Worm (Caenorhabditis elegans): ENCODE measurements around the gene T11B7.1.

Gene T11B7.1

DNA sequence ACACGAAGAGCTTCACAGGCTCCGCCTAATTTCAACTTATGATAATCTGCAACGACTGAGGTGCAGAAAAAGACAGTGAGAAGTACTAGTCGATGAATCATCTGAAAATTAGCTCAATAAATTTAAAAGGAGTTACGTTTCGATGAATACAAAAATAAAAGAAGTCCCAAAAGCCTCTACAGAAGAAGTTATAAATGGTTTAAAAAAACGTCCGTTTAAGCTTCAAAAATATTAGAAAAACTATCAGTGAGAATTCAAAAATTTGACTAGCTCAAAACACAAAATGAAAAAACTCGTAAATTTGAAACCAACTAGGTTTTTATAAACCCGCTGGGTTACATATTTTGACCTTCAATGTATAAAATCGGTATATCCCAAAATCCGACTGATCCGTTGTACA is 15.4 kb downstream of the T11B7.1 start, which contains the start of gene T11B7.5:
Gene T11B7.5 (minus strand): TSS at position 101 of the 400 bp plus-strand sequence.
- TF ChIP-seq W03F9.2 (tag; optimal IDR thresholded peaks at IDR 0.05), result no peak
- TF ChIP-seq him-1 (tag; optimal IDR thresholded peaks at IDR 0.05), result no peak
- no peak for TF ChIP-seq dao-5 (tag; optimal IDR thresholded peaks at IDR 0.05)

DNA sequence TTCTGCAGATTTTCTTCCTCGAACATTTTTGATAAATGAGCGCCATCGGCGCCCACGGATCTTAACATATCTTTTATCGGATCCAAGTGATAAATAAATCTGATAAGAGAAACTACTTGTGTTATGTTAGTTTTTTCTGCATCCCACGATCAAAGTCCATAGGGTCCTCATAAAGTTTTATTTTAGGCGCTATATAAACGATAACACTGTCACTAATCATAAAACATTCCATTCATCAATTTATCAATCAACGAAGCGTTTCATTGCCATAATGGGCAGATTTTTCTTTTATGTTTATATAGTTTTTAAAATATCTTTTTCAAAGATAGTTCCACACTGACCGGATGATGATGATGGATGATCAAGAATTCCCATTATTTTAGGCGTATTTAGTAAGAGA is 24.2 kb downstream of the T11B7.1 start:
- TF ChIP-seq W03F9.2 (tag; optimal IDR thresholded peaks at IDR 0.05) (no peak), dao-5 (tag; optimal IDR thresholded peaks at IDR 0.05) (no peak), him-1 (tag; optimal IDR thresholded peaks at IDR 0.05) (no peak)

DNA sequence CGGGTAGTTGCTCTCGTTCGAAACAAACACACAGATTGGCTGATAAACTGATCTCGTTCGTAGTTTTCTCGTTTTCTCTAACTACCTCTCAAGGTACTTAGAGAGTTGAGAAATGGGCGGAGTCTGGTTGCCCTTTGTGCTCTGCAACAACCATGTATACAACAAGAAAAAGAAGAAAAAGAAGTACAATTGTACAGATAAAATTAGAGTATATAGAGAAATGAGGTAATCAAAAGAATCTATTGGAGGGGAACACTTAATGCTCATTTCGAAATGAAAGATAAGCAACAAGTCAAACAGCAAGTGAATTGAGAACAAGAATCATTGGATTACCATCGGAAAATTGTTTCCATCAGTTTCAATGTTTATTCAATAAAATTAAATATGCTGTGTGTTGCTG is 24.8 kb downstream of the T11B7.1 start, which contains the start of gene C09G9.1:
Gene C09G9.1 (minus strand): TSS at position 143 of the 400 bp plus-strand sequence.
- TF ChIP-seq dao-5 (tag; optimal IDR thresholded peaks at IDR 0.05), result no peak

DNA sequence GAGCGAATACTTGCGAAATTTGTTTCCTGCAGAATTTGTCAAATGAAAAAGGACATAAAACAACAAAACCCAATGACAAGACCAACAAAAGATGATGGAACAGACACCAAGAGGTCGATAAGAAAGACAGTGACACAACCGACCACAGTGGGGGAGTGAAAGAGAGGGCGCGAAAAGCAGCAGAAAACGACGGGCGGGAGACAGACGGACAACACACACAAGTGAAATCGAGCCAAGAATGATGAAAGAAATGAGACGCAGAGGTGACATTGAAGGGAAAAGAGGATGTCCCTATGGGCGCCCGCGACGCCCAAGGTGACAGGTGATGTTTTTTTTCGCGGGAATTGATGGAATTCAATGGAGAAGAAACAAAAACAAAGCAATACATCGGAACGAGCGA is 25.6 kb downstream of the T11B7.1 start:
- TF ChIP-seq W03F9.2 (tag; optimal IDR thresholded peaks at IDR 0.05), result peak; percentile 74
- no peak for TF ChIP-seq him-1 (tag; optimal IDR thresholded peaks at IDR 0.05)

DNA sequence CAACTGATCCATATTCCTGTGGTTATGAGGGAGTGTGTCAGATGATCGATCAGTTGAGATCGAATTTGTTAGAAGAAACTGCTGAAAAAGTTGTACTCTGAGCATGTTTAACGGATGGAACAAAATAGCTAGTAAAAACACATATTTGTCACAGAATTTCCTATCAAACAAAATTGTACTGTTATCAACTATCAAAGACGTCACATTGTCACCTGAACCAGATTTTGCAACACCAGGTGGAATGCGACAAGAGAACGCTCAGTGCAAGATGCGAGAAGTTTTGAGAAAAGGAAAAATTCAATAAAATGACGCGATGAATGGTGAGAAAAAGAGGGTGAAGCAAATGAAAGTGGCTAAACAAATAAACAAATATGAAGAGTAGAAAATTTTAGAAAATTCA is 27.0 kb downstream of the T11B7.1 start:
- TF ChIP-seq him-1 (tag; optimal IDR thresholded peaks at IDR 0.05), result no peak
- TF ChIP-seq dao-5 (tag; optimal IDR thresholded peaks at IDR 0.05), result no peak
- TF ChIP-seq W03F9.2 (tag; optimal IDR thresholded peaks at IDR 0.05), result no peak

DNA sequence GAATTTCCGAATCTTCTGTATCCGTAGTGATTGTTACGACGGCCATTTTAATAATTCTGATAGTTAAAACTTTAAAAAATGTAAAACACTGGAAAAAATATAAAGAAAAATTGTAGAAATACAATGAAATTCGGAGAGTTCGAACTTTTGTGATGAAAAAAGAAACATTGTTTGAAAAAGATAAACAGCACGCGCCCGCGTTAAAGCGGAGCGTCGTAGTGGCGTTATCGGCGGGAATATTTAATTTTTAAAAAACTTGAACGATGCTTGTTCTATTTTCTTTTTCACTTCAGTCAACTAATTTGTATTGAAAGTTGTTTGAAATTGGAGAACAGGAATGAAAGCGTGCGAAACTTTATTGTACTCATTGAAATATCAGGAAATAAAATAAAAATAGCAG is 29.1 kb downstream of the T11B7.1 start, which contains the start of gene npp-23:
Gene npp-23 (minus strand): TSS at position 56 of the 400 bp plus-strand sequence.
- TF ChIP-seq dao-5 (tag; optimal IDR thresholded peaks at IDR 0.05), result no peak
- no peak for TF ChIP-seq him-1 (tag; optimal IDR thresholded peaks at IDR 0.05)
- TF ChIP-seq W03F9.2 (tag; optimal IDR thresholded peaks at IDR 0.05), result no peak

DNA sequence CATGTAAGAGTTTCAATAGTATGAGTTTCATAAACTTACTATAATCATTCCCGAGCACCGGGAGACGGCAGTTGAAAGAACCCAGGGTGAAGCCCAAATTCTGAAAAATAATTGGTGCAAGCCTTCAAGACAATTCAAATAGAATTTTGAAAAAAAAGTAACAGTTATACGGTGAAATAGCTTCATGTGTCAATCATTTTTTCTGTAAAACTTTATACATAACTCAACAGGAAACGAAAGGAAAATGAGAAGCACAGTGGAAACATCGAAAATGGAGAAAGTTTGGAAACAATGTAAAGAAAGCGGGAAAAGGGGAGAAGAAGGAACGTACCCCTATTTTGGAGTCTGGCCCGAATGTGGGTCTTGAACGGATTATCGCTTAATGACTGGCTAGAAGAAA is 32.4 kb downstream of the T11B7.1 start, which contains the start of gene C09G9.3:
Gene C09G9.3 (minus strand): TSS at position 101 of the 400 bp plus-strand sequence.
- TF ChIP-seq dao-5 (tag; optimal IDR thresholded peaks at IDR 0.05) (no peak), W03F9.2 (tag; optimal IDR thresholded peaks at IDR 0.05) (no peak), him-1 (tag; optimal IDR thresholded peaks at IDR 0.05) (no peak)

DNA sequence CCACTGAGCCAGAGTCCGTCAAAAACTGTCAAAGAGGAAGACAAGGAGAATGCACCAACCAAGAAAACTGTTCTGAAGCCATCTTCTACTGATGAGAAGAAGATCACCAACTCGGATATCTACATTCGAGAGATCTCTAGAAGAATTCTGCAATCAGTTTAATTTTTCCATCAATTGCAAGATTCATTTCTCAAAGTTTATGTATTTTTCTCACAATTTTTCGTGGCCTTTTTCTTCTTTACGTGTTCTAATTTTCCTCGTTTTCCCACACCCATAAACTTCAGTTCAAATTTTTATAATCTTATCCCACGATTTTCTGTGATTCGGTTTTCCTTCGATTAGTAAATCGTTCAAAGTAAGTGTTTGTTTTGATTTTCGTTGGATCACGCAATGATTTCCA is 33.3 kb downstream of the T11B7.1 start, which contains the start of gene hdl-2:
Gene hdl-2 (plus strand): TSS at position 301 of the 400 bp plus-strand sequence.
- no peak for TF ChIP-seq him-1 (tag; optimal IDR thresholded peaks at IDR 0.05)
- no peak for TF ChIP-seq dao-5 (tag; optimal IDR thresholded peaks at IDR 0.05)
- TF ChIP-seq W03F9.2 (tag; optimal IDR thresholded peaks at IDR 0.05), result no peak

DNA sequence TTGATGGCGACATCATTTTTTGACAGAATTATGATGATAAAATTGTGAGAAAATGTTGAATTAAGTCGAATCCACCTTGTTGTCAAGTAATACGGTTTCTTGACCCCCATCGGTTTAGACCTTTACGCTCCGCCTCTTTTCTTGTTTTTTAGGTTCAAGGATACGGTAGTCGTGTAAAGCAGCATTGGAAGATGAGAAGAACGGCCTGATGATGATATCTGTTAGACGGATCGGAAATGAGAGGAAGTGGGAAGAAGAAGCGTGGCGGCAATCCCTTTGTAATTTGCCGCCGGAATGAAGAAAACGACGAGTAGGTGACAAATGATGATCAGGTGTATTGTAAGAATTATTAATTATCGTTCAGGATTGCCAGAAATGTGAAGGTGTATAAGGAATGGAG is 39.3 kb downstream of the T11B7.1 start, which contains the start of gene npax-4:
Gene npax-4 (minus strand): TSS at position 101 of the 400 bp plus-strand sequence.
- TF ChIP-seq him-1 (tag; optimal IDR thresholded peaks at IDR 0.05) (no peak), W03F9.2 (tag; optimal IDR thresholded peaks at IDR 0.05) (no peak), dao-5 (tag; optimal IDR thresholded peaks at IDR 0.05) (no peak)

DNA sequence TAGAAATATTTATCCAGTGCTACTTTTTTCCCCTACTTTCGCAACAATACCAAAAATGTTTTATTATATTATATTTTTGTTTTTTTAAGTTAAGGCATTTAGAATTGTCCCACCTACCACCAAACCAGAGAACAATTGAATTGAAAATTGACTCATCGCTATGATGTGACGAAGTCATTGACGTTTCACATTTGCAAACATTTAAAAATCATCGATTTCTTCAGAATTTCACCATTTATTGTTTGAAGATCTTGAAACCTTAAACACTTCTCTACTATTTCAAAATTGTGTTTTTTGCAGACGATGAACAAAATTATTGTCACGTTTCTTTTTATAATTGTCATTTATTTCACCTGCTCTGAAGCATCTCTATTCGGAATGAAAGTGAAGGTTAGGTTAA is 40.7 kb downstream of the T11B7.1 start, which contains the start of gene C09G9.8:
Gene C09G9.8 (plus strand): TSS at position 301 of the 400 bp plus-strand sequence.
- TF ChIP-seq W03F9.2 (tag; optimal IDR thresholded peaks at IDR 0.05), result no peak
- no peak for TF ChIP-seq him-1 (tag; optimal IDR thresholded peaks at IDR 0.05)
- TF ChIP-seq dao-5 (tag; optimal IDR thresholded peaks at IDR 0.05), result no peak

DNA sequence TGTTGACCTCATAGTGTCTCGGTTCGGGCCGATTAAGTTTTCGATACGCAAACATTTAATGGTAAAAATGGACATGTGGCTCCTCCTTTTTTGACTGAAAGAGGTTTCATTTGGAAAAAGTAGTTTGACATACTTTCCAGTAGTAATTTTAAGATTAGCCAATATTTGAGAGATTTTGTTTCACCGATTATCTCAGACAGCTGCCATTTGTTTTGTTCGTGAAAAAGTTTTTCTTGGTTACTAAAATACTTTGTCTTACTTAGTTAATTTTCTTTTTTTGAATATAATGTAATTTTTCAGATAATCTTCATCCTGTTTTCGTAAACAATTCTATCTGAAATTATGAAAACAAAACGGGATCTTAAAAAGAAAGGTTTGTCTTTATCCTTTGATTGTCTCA is 45.7 kb downstream of the T11B7.1 start, which contains the start of gene C09G9.5:
Gene C09G9.5 (plus strand): TSS at position 301 of the 400 bp plus-strand sequence.
- TF ChIP-seq dao-5 (tag; optimal IDR thresholded peaks at IDR 0.05) (no peak), W03F9.2 (tag; optimal IDR thresholded peaks at IDR 0.05) (no peak), him-1 (tag; optimal IDR thresholded peaks at IDR 0.05) (no peak)

DNA sequence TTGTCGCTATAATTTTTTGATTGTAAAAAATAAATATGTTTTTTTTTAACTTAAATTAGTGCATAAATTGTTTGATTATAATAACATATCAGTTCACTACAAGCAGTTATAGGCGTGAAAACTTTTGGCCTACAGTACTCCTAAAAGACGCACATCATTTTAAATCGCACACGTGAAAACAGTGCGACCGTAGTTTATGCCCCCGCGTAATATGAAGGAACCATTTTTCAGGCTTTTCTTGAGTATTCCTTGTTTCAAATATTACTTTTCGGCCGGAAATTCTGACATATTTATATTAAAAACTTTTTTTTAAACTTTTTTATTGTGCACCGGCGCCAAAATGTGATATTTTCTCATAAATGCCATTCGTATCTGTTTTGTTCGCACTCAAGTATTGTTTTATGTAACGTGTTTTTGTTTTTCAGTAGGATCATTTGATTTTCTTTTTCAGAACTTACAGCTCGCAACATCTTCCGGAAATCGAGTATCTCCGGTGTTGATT is 48.1 kb downstream of the T11B7.1 start, which contains the start of gene oma-1:
Gene oma-1 (plus strand): TSS at position 452 of the 502 bp plus-strand sequence.
- no peak for TF ChIP-seq him-1 (tag; optimal IDR thresholded peaks at IDR 0.05)
- TF ChIP-seq W03F9.2 (tag; optimal IDR thresholded peaks at IDR 0.05), result peak; percentile 26

DNA sequence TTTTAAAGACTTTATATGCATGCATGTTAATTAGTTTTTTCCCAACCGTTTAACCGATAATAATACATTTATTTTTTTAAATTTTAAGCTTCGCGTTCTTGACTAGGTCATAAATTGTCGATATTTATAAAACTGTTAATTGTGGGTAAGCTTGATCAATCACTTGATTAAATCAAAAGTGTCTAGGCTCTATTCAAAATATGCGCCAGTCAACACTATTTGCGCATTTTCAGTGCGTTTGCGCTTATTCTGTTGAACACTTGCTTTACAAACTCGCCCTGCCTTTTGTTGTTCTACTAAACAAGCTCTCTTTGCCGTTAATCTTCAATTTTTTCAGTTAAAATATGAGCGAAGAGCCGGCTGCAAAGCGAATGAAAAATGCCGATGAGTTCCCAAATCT is 50.6 kb downstream of the T11B7.1 start, which contains the start of gene spr-2:
Gene spr-2 (plus strand): TSS at position 332 of the 400 bp plus-strand sequence.
- TF ChIP-seq dao-5 (tag; optimal IDR thresholded peaks at IDR 0.05), result no peak
- no peak for TF ChIP-seq him-1 (tag; optimal IDR thresholded peaks at IDR 0.05)
- TF ChIP-seq W03F9.2 (tag; optimal IDR thresholded peaks at IDR 0.05), result peak; percentile 56
